Worm (Caenorhabditis elegans) whole organism, midembryonic: Measurements from ENCODE around the gene far-3.

ENCODE experiments used
- T22C8.4 ChIP-seq: fragments of 200-800 bp; sonication (Bioruptor generic); IDR thresholded peaks from 2 replicates; pipeline ENCODE4 v1.3.6; 2022; ENCODE audit warnings: missing genetic modification characterization, missing compliant biosample characterization
- cog-1 ChIP-seq: sonication (generic microtip); optimal IDR thresholded peaks from 2 replicates; lab custom pipeline; 2016; ENCODE audit warnings: missing genetic modification characterization, missing compliant biosample characterization
- flt-1 ChIP-seq: fragments of 200-800 bp; sonication (Bioruptor generic); IDR thresholded peaks from 2 replicates; pipeline ENCODE4 v1.3.6; 2022; ENCODE audit warnings: missing genetic modification characterization, missing compliant biosample characterization
- klf-2 ChIP-seq: fragments of 200-800 bp; sonication (Bioruptor generic); conservative IDR thresholded peaks from 2 replicates; pipeline ENCODE4 v1.3.6; 2022; ENCODE audit warnings: missing genetic modification reagents, missing genetic modification characterization, missing compliant biosample characterization
- med-1 ChIP-seq: sonication (generic microtip); optimal IDR thresholded peaks from 2 replicates; lab custom pipeline; 2017; ENCODE audit warnings: missing genetic modification characterization, mild to moderate bottlenecking, missing compliant biosample characterization, antibody characterized with exemption, missing genetic modification reagents; ENCODE audit not compliant: insufficient read depth
- ref-1 ChIP-seq: fragments of 200-800 bp; sonication (Bioruptor generic); conservative IDR thresholded peaks from 2 replicates; pipeline ENCODE4 v1.3.6; 2022; ENCODE audit warnings: missing genetic modification reagents, missing genetic modification characterization, missing compliant biosample characterization
- tab-1 ChIP-seq: fragments of 200-800 bp; sonication (Bioruptor generic); IDR thresholded peaks from 2 replicates; pipeline ENCODE4 v1.3.6; 2022; ENCODE audit warnings: missing genetic modification characterization, missing compliant biosample characterization
- ztf-23 ChIP-seq: fragments of 200-800 bp; sonication (Bioruptor generic); IDR thresholded peaks from 2 replicates; pipeline ENCODE4 v1.3.6; 2022; ENCODE audit warnings: missing genetic modification reagents, missing genetic modification characterization, missing compliant biosample characterization
- ztf-29 ChIP-seq: fragments of 200-800 bp; sonication (Bioruptor generic); IDR thresholded peaks from 2 replicates; pipeline ENCODE4 v1.3.6; 2022; ENCODE audit warnings: missing genetic modification reagents, missing genetic modification characterization, missing compliant biosample characterization

Gene far-3

ce11 chrV:12997422-12997821, at the start of gene far-3:
TSS of gene far-3 (minus strand) at chrV:12997522.
- TF ChIP-seq med-1 (GFP tag; lab: Kevin White, UChicago) (no peak), klf-2 (GFP tag; lab: Robert Waterston, UW) (no peak), ref-1 (GFP tag; lab: Robert Waterston, UW) (no peak), cog-1 (tag; lab: Kevin White, UChicago) (no peak), ztf-29 (GFP tag; lab: Robert Waterston, UW) (no peak), ztf-23 (GFP tag; lab: Robert Waterston, UW) (no peak), flt-1 (GFP tag; lab: Robert Waterston, UW) (no peak), tab-1 (GFP tag; lab: Robert Waterston, UW) (no peak), T22C8.4 (GFP tag; lab: Robert Waterston, UW) (no peak)

- TF ChIP-seq T22C8.4 (GFP tag; lab: Robert Waterston, UW) (no peak), tab-1 (GFP tag; lab: Robert Waterston, UW) (no peak), ref-1 (GFP tag; lab: Robert Waterston, UW) (no peak), med-1 (GFP tag; lab: Kevin White, UChicago) (no peak), ztf-23 (GFP tag; lab: Robert Waterston, UW) (no peak), ztf-29 (GFP tag; lab: Robert Waterston, UW) (no peak), flt-1 (GFP tag; lab: Robert Waterston, UW) (no peak), cog-1 (tag; lab: Kevin White, UChicago) (no peak), klf-2 (GFP tag; lab: Robert Waterston, UW) (no peak)
These were observed 49.1 kb upstream of the far-3 start for ce11 chrV:13046125-13047123.

ce11 chrV:13045017-13045416, 47.7 kb upstream of the far-3 start:
- TF ChIP-seq klf-2 (GFP tag; lab: Robert Waterston, UW): no peak

ce11 chrV:13043832-13044521, 46.7 kb upstream of the far-3 start:
- TF ChIP-seq ref-1 (GFP tag; lab: Robert Waterston, UW) (no peak), flt-1 (GFP tag; lab: Robert Waterston, UW) (no peak), klf-2 (GFP tag; lab: Robert Waterston, UW) (no peak), T22C8.4 (GFP tag; lab: Robert Waterston, UW) (no peak), ztf-29 (GFP tag; lab: Robert Waterston, UW) (no peak), med-1 (GFP tag; lab: Kevin White, UChicago) (no peak), tab-1 (GFP tag; lab: Robert Waterston, UW) (no peak), cog-1 (tag; lab: Kevin White, UChicago) (no peak), ztf-23 (GFP tag; lab: Robert Waterston, UW) (no peak)

- TF ChIP-seq tab-1 (GFP tag; lab: Robert Waterston, UW): no peak
- no peak for TF ChIP-seq ztf-29 (GFP tag; lab: Robert Waterston, UW)
These were observed 46.0 kb upstream of the far-3 start, which contains the start of gene lap-2 for ce11 chrV:13043195-13043762. TSS of gene lap-2 (plus strand) at chrV:13043712.

ce11 chrV:13041666-13042065, 44.3 kb upstream of the far-3 start, which contains the start of gene scyl-1:
TSS of gene scyl-1 (minus strand) at chrV:13041721.
- TF ChIP-seq T22C8.4 (GFP tag; lab: Robert Waterston, UW) (peak; percentile 25; the same call in 1 of the 2 replicates), ztf-29 (GFP tag; lab: Robert Waterston, UW) (no peak), tab-1 (GFP tag; lab: Robert Waterston, UW) (0 out of 2 replicates have a peak, but pooled peaks have one; percentile 44), ztf-23 (GFP tag; lab: Robert Waterston, UW) (0 out of 2 replicates have a peak, but pooled peaks have one; percentile 63), flt-1 (GFP tag; lab: Robert Waterston, UW) (peak; percentile 35; the same call in 1 of the 2 replicates), klf-2 (GFP tag; lab: Robert Waterston, UW) (no peak), ref-1 (GFP tag; lab: Robert Waterston, UW) (no peak), cog-1 (tag; lab: Kevin White, UChicago) (no peak), med-1 (GFP tag; lab: Kevin White, UChicago) (peak; percentile 40)

ce11 chrV:13036466-13036865, 39.1 kb upstream of the far-3 start, which contains the start of gene W07G4.2:
TSS of gene W07G4.2 (minus strand) at chrV:13036566.
- TF ChIP-seq ref-1 (GFP tag; lab: Robert Waterston, UW): no peak
- TF ChIP-seq ztf-29 (GFP tag; lab: Robert Waterston, UW): no peak
- TF ChIP-seq klf-2 (GFP tag; lab: Robert Waterston, UW): no peak
- TF ChIP-seq T22C8.4 (GFP tag; lab: Robert Waterston, UW): no peak
- TF ChIP-seq flt-1 (GFP tag; lab: Robert Waterston, UW): no peak
- TF ChIP-seq med-1 (GFP tag; lab: Kevin White, UChicago): no peak
- TF ChIP-seq cog-1 (tag; lab: Kevin White, UChicago): no peak
- no peak for TF ChIP-seq tab-1 (GFP tag; lab: Robert Waterston, UW)
- no peak for TF ChIP-seq ztf-23 (GFP tag; lab: Robert Waterston, UW)

ce11 chrV:13034604-13035003, 37.3 kb upstream of the far-3 start, which contains the start of gene W07G4.7:
TSS of gene W07G4.7 (minus strand) at chrV:13034704.
- TF ChIP-seq klf-2 (GFP tag; lab: Robert Waterston, UW) (no peak), tab-1 (GFP tag; lab: Robert Waterston, UW) (no peak), med-1 (GFP tag; lab: Kevin White, UChicago) (no peak), T22C8.4 (GFP tag; lab: Robert Waterston, UW) (no peak), ztf-23 (GFP tag; lab: Robert Waterston, UW) (no peak), cog-1 (tag; lab: Kevin White, UChicago) (no peak), ztf-29 (GFP tag; lab: Robert Waterston, UW) (no peak), ref-1 (GFP tag; lab: Robert Waterston, UW) (no peak), flt-1 (GFP tag; lab: Robert Waterston, UW) (no peak)
